Worm (Caenorhabditis elegans): Measurements from ENCODE around the gene gst-21.

gst-21 gene

ce11 chrV:1773120-1773519, 41.3 kb upstream of the gst-21 start (continued):
- no peak for TF ChIP-seq lag-1 (GFP tag; IDR thresholded peaks at IDR 0.05)

ce11 chrV:1771727-1772126, 39.9 kb upstream of the gst-21 start, which contains the start of gene dhs-13:
dhs-13 (minus strand) TSS chrV:1771734.
- TF ChIP-seq fkh-3 (tag; optimal IDR thresholded peaks at IDR 0.05) (no peak), atf-7 (tag; optimal IDR thresholded peaks at IDR 0.05) (no peak), let-607 (tag; optimal IDR thresholded peaks at IDR 0.05) (no peak), F49E8.2 (tag; optimal IDR thresholded peaks at IDR 0.05; ENCODE audit: insufficient read depth) (no peak), hrde-1 (tag; optimal IDR thresholded peaks at IDR 0.05; ENCODE audit: borderline replicate concordance) (no peak), ztf-22 (GFP tag; optimal IDR thresholded peaks at IDR 0.05) (no peak), nhr-80 (tag; optimal IDR thresholded peaks at IDR 0.05) (peak; percentile 61), K12H6.12 (tag; optimal IDR thresholded peaks at IDR 0.05) (no peak), let-526 (GFP tag; IDR thresholded peaks at IDR 0.05) (no peak), lsy-27 (tag; optimal IDR thresholded peaks at IDR 0.05; ENCODE audit: borderline replicate concordance, insufficient read depth) (no peak), F55B11.4 (tag; optimal IDR thresholded peaks at IDR 0.05; ENCODE audit: borderline replicate concordance, insufficient read depth) (no peak), F39B2.1 (GFP tag; IDR thresholded peaks at IDR 0.05) (no peak), rcor-1 (GFP tag; IDR thresholded peaks at IDR 0.05) (no peak), sptf-2 (GFP tag; optimal IDR thresholded peaks at IDR 0.05) (no peak), ztf-28 (GFP tag; IDR thresholded peaks at IDR 0.05) (no peak), nfyb-1 (GFP tag; IDR thresholded peaks at IDR 0.05) (no peak), Y53G8AR.9 (GFP tag; conservative IDR thresholded peaks at IDR 0.05) (no peak), attf-3 (GFP tag; conservative IDR thresholded peaks at IDR 0.05) (no peak), B0336.3 (GFP tag; IDR thresholded peaks at IDR 0.05) (peak; percentile 36; the same call in 1 of the 2 replicates), gei-17 (GFP tag; optimal IDR thresholded peaks at IDR 0.05) (no peak), hmg-1.2 (GFP tag; IDR thresholded peaks at IDR 0.05) (peak; percentile 16; the same call in 1 of the 2 replicates), rpc-1 (optimal IDR thresholded peaks at IDR 0.05) (no peak), rpc-1 (tag; optimal IDR thresholded peaks at IDR 0.05) (no peak), athp-1 (tag; optimal IDR thresholded peaks at IDR 0.05) (no peak), tbx-9 (tag; optimal IDR thresholded peaks at IDR 0.05; ENCODE audit: borderline replicate concordance) (no peak), efl-1 (GFP tag; optimal IDR thresholded peaks at IDR 0.05) (no peak), pha-4 (tag; optimal IDR thresholded peaks at IDR 0.05) (no peak), sea-2 (GFP tag; IDR thresholded peaks at IDR 0.05) (no peak), F23B12.7 (tag; optimal IDR thresholded peaks at IDR 0.05; ENCODE audit: insufficient read depth) (no peak), madf-8 (GFP tag; conservative IDR thresholded peaks at IDR 0.05) (no peak), C17E4.6 (GFP tag; IDR thresholded peaks at IDR 0.05) (no peak), zfh-2 (GFP tag; conservative IDR thresholded peaks at IDR 0.05) (0 out of 2 replicates have a peak, but pooled peaks have one; percentile 23), attf-5 (GFP tag; optimal IDR thresholded peaks at IDR 0.05) (peak; percentile 20), nfya-2 (GFP tag; IDR thresholded peaks at IDR 0.05) (no peak), dox-1 (GFP tag; IDR thresholded peaks at IDR 0.05) (peak; percentile 52; the same call in 1 of the 2 replicates), sdz-38 (tag; optimal IDR thresholded peaks at IDR 0.05) (no peak), ceh-27 (GFP tag; optimal IDR thresholded peaks at IDR 0.05) (no peak), cebp-1 (GFP tag; IDR thresholded peaks at IDR 0.05) (no peak), cebp-1 (tag; optimal IDR thresholded peaks at IDR 0.05) (peak; percentile 42), T26A5.8 (tag; optimal IDR thresholded peaks at IDR 0.05) (no peak)
